Worm (Caenorhabditis elegans) whole organism, late embryonic: ENCODE data around the gene Y75B12B.1.

ENCODE experiments used
- C08G9.2 ChIP-seq: sonication (generic microtip); optimal IDR thresholded peaks from 2 replicates; lab custom pipeline; 2016; ENCODE audit warnings: mild to moderate bottlenecking, missing genetic modification characterization, moderate library complexity, missing compliant biosample characterization
- ceh-14 ChIP-seq: sonication (generic microtip); optimal IDR thresholded peaks from 2 replicates; lab custom pipeline; 2016; ENCODE audit warnings: missing genotype, missing genetic modification characterization, missing compliant biosample characterization
- ceh-2 ChIP-seq: sonication (generic microtip); optimal IDR thresholded peaks from 2 replicates; lab custom pipeline; 2016; ENCODE audit warnings: missing genotype, missing genetic modification characterization, missing compliant biosample characterization
- ceh-48 ChIP-seq: sonication (generic microtip); optimal IDR thresholded peaks from 2 replicates; lab custom pipeline; 2016; ENCODE audit warnings: missing genetic modification characterization, inconsistent platforms, missing compliant biosample characterization
- elt-2 ChIP-seq: sonication (generic microtip); optimal IDR thresholded peaks from 2 replicates; lab custom pipeline; 2016; ENCODE audit warnings: missing genetic modification reagents, missing genetic modification characterization, missing compliant biosample characterization
- elt-4 ChIP-seq: sonication (generic microtip); optimal IDR thresholded peaks from 2 replicates; lab custom pipeline; 2016; ENCODE audit warnings: missing genetic modification characterization, missing compliant biosample characterization
- lim-6 ChIP-seq: sonication (generic microtip); optimal IDR thresholded peaks from 2 replicates; lab custom pipeline; 2016; ENCODE audit warnings: missing genetic modification characterization, missing compliant biosample characterization
- npax-4 ChIP-seq: sonication (generic microtip); optimal IDR thresholded peaks from 2 replicates; lab custom pipeline; 2016; ENCODE audit warnings: missing genetic modification characterization, missing compliant biosample characterization
- odd-2 ChIP-seq: sonication (generic microtip); optimal IDR thresholded peaks from 2 replicates; lab custom pipeline; 2017; ENCODE audit warnings: antibody characterized with exemption, mild to moderate bottlenecking, missing genetic modification characterization, missing compliant biosample characterization
- pax-1 ChIP-seq: fragments of 150-350 bp; optimal IDR thresholded peaks from 2 replicates; lab custom pipeline; 2014; ENCODE audit warnings: missing biosample characterization, missing genetic modification characterization
- pros-1 ChIP-seq: fragments of 150-350 bp; optimal IDR thresholded peaks from 2 replicates; lab custom pipeline; 2014; ENCODE audit warnings: missing biosample characterization, missing genetic modification reagents, missing genetic modification characterization
- ref-2 ChIP-seq: sonication (generic microtip); optimal IDR thresholded peaks from 2 replicates; lab custom pipeline; 2016; ENCODE audit warnings: missing genetic modification characterization, missing compliant biosample characterization
- sdc-2 ChIP-seq: sonication (generic microtip); optimal IDR thresholded peaks from 2 replicates; lab custom pipeline; 2016; ENCODE audit warnings: missing genotype, missing genetic modification characterization, missing compliant biosample characterization

The Y75B12B.1 gene

DNA sequence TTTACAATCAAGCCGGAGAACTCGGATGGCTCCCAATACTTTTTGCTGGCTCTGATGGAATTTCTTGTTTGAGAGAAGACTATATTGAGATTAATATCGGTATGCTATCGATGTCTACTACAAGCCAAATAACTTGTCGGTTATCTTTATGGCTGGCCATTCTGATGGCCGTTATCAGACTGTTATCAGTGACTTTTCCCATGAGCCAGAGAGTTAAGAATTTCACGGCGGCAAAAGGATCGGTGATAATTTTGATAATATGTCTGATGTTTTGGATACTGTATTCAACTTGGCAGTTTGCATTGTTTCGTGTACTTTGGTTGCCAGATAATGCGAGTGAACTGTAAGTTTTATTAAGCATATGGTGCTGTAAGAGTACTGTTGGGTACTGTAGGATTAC lies 41.7 kb downstream of the Y75B12B.1 start:
- TF ChIP-seq C08G9.2 (tag; lab: Kevin White, UChicago) = no peak
- no peak for TF ChIP-seq ceh-48 (tag; lab: Kevin White, UChicago)
- TF ChIP-seq ceh-2 (tag; lab: Kevin White, UChicago) = no peak
- TF ChIP-seq elt-2 (tag; lab: Kevin White, UChicago) = peak; percentile 95
- TF ChIP-seq, all 69 proteins: peak for 1

- no peak for TF ChIP-seq pros-1 (tag; lab: Kevin White, UChicago)
- no peak for TF ChIP-seq ref-2 (tag; lab: Kevin White, UChicago)
- no peak for TF ChIP-seq elt-4 (tag; lab: Kevin White, UChicago)
- no peak for TF ChIP-seq npax-4 (tag; lab: Kevin White, UChicago)
- no peak for TF ChIP-seq ceh-14 (tag; lab: Kevin White, UChicago)
- TF ChIP-seq pax-1 = no peak
These were observed 45.7 kb downstream of the Y75B12B.1 start, which contains the start of gene srw-15 for ce11 chrV:15230243-15230642. Gene srw-15, plus strand, starts transcription at chrV:15230543.

DNA sequence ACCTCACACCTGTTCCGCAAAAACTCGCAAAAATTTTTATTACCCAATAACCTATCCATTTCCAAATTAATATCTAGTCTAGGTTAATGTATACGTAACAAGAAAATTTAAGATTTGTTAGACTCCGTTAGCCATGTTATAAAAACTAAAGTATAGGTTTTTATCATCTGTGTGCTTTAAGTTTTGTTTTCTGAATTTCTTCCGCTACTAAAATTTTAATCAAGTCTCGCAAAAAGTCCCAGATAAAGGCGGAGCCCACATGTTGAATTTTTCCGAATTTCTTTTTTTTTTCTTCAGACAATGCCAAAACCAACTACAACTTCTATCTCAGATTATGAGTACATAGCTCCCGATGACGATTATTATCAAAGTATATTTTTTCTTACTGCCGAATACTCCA lies 47.7 kb downstream of the Y75B12B.1 start, which contains the start of gene srw-13:
TSS of gene srw-13 (plus strand) at position 301 of the 400 bp plus-strand sequence.
- no peak for TF ChIP-seq lim-6 (tag; lab: Kevin White, UChicago)
- TF ChIP-seq odd-2 = no peak
- TF ChIP-seq sdc-2 (tag; lab: Kevin White, UChicago) = no peak
